Fruit fly (Drosophila melanogaster) S2 (cell line): ENCODE results near the gene ebd1.

ENCODE experiments used
- CG8478 ChIP-seq: fragments of >200 bp; optimal IDR thresholded peaks from 2 replicates; lab custom pipeline; 2018
- CTCF ChIP-seq, 2 experiments: fragments of >200 bp; optimal IDR thresholded peaks; 2 replicates each; lab custom pipeline; 2018

DNA sequence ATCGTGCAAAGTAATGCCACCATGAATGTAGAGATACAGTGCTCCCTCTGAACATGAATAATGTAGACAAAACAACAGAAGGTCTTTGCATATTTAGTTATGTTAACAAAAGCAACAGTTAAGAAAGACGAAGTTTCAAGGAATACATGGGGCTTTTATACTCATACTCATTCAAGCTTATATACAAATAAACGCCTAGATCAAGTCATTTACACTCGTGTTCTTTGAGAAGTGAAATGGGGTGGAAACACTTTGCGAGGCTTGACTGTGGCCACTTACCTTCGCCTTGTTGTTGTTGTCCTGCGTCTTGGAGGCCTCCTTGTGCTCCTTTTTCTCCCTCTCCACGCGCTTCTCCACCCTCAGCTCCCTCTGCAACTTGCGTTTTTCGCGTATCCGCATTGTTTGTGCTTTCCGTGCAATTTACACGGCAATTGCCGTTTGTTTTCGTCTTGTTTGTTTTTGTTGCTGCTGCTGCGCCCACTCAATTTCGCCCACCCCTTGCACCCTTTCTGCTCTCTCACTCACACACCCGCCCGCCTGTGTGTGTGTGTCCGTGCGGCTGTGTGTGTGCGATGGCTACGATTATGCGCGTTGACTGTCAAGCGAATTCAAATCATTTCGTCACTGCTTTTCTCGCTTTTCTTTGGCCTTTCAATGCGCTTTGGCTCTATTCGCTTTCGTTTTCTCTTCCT, 454 bp downstream of the ebd1 start:
- TF ChIP-seq CTCF (optimal IDR thresholded peaks at IDR 0.05; lab: Kevin White, UChicago) (no peak), CG8478 (lab: Kevin White, UChicago) (no peak)
